Worm (Caenorhabditis elegans): ENCODE results near the gene srd-54.

Gene srd-54

ce11 chrII:7432327-7432726 lies at the start of gene srd-54:
Gene srd-54 (plus strand): TSS chrII:7432627.
- TF ChIP-seq unc-62 (GFP tag; optimal IDR thresholded peaks at IDR 0.05), result no peak

ce11 chrII:7385442-7385841 lies 47.0 kb upstream of the srd-54 start, which contains the start of gene sre-3:
Gene sre-3 (plus strand): TSS chrII:7385742.
- no peak for TF ChIP-seq unc-62 (GFP tag; optimal IDR thresholded peaks at IDR 0.05)

ce11 chrII:7390335-7390734 lies 42.1 kb upstream of the srd-54 start:
- no peak for TF ChIP-seq unc-62 (GFP tag; optimal IDR thresholded peaks at IDR 0.05)

- no peak for TF ChIP-seq unc-62 (GFP tag; optimal IDR thresholded peaks at IDR 0.05)
Measured at ce11 chrII:7392052-7392694, 40.3 kb upstream of the srd-54 start.

- no peak for TF ChIP-seq unc-62 (GFP tag; optimal IDR thresholded peaks at IDR 0.05)
Measured at ce11 chrII:7393393-7393792, 39.0 kb upstream of the srd-54 start.

- TF ChIP-seq unc-62 (GFP tag; optimal IDR thresholded peaks at IDR 0.05), result no peak
Measured at ce11 chrII:7393922-7394689, 38.3 kb upstream of the srd-54 start.

- no peak for TF ChIP-seq unc-62 (GFP tag; optimal IDR thresholded peaks at IDR 0.05)
Measured at ce11 chrII:7394690-7395054, 37.8 kb upstream of the srd-54 start, which contains the start of gene bath-44. Gene bath-44 (plus strand): TSS chrII:7394955.

- no peak for TF ChIP-seq unc-62 (GFP tag; optimal IDR thresholded peaks at IDR 0.05)
Measured at ce11 chrII:7396081-7396480, 36.3 kb upstream of the srd-54 start.

ce11 chrII:7397273-7397840 lies 35.1 kb upstream of the srd-54 start:
- no peak for TF ChIP-seq unc-62 (GFP tag; optimal IDR thresholded peaks at IDR 0.05)

- TF ChIP-seq unc-62 (GFP tag; optimal IDR thresholded peaks at IDR 0.05), result no peak
Measured at ce11 chrII:7398712-7399111, 33.7 kb upstream of the srd-54 start, which contains the start of gene C07D10.1. Gene C07D10.1 (plus strand): TSS chrII:7399012.

ce11 chrII:7402625-7403024 lies 29.8 kb upstream of the srd-54 start, which contains the start of gene nas-7:
Gene nas-7 (minus strand): TSS chrII:7402725.
- no peak for TF ChIP-seq unc-62 (GFP tag; optimal IDR thresholded peaks at IDR 0.05)

- TF ChIP-seq unc-62 (GFP tag; optimal IDR thresholded peaks at IDR 0.05), result no peak
Measured at ce11 chrII:7404001-7404400, 28.4 kb upstream of the srd-54 start.

- no peak for TF ChIP-seq unc-62 (GFP tag; optimal IDR thresholded peaks at IDR 0.05)
Measured at ce11 chrII:7405262-7405661, 27.2 kb upstream of the srd-54 start.

ce11 chrII:7406438-7406837 lies 26.0 kb upstream of the srd-54 start:
- no peak for TF ChIP-seq unc-62 (GFP tag; optimal IDR thresholded peaks at IDR 0.05)

ce11 chrII:7408192-7408591 lies 24.2 kb upstream of the srd-54 start, which contains the start of gene srd-55:
Gene srd-55 (plus strand): TSS chrII:7408492.
- no peak for TF ChIP-seq unc-62 (GFP tag; optimal IDR thresholded peaks at IDR 0.05)

ce11 chrII:7411930-7412329 lies 20.5 kb upstream of the srd-54 start, which contains the start of gene K02A2.5:
Gene K02A2.5 (minus strand): TSS chrII:7412030.
- TF ChIP-seq unc-62 (GFP tag; optimal IDR thresholded peaks at IDR 0.05), result no peak

- no peak for TF ChIP-seq unc-62 (GFP tag; optimal IDR thresholded peaks at IDR 0.05)
Measured at ce11 chrII:7413275-7413674, 19.2 kb upstream of the srd-54 start.
